Worm (Caenorhabditis elegans) whole organism, L1 larva: ENCODE results near the gene ZK632.2.

Experiments used
- C04F5.9 ChIP-seq: sonication (generic microtip); optimal IDR thresholded peaks from 2 replicates; lab custom pipeline; 2016; ENCODE audit warnings: missing genetic modification characterization, missing compliant biosample characterization
- C16A3.4 ChIP-seq: fragments of 150-350 bp; optimal IDR thresholded peaks from 2 replicates; lab custom pipeline; 2014; ENCODE audit warnings: missing biosample characterization, missing genetic modification characterization
- F16B12.6 ChIP-seq: fragments of 150-350 bp; optimal IDR thresholded peaks from 2 replicates; lab custom pipeline; 2014; ENCODE audit warnings: missing biosample characterization, missing genetic modification characterization
- blmp-1 ChIP-seq: fragments of 150-350 bp; optimal IDR thresholded peaks from 2 replicates; lab custom pipeline; 2014; ENCODE audit warnings: missing biosample characterization, missing genetic modification characterization
- ceh-63 ChIP-seq: fragments of 200-800 bp; sonication (Bioruptor generic); optimal IDR thresholded peaks from 2 replicates; lab custom pipeline; 2018; ENCODE audit warnings: mild to moderate bottlenecking, missing genetic modification characterization, missing compliant biosample characterization
- ceh-82 ChIP-seq, 3 experiments: fragments of 150-350 bp in 1 of 3; sonication (generic microtip) in 2 of 3; optimal IDR thresholded peaks; 2 replicates each; lab custom pipeline; 2014 to 2017; ENCODE audit warnings: missing biosample characterization in 3 of 3, missing genetic modification characterization in 3 of 3
- ceh-88 ChIP-seq: fragments of 200-800 bp; sonication (Bioruptor generic); IDR thresholded peaks from 2 replicates; pipeline ENCODE4 v1.3.6; 2022; ENCODE audit warnings: missing genetic modification characterization, missing compliant biosample characterization
- dpl-1 ChIP-seq, 3 experiments: fragments of 150-350 bp in 2 of 3; sonication (generic microtip) in 1 of 3; optimal IDR thresholded peaks; 2 replicates each; lab custom pipeline; 2014 to 2017; ENCODE audit warnings: missing biosample characterization in 3 of 3, missing genetic modification characterization in 3 of 3, missing genetic modification reagents in 3 of 3
- dsc-1 ChIP-seq: sonication (generic microtip); optimal IDR thresholded peaks from 2 replicates; lab custom pipeline; 2016; ENCODE audit warnings: mild to moderate bottlenecking, missing genetic modification characterization, missing compliant biosample characterization
- efl-1 ChIP-seq, 4 experiments: fragments of 150-350 bp; optimal IDR thresholded peaks in 3 of 4; peaks in 1 of 4; 1 replicate in 1 of 4; 2 replicates in 3 of 4; lab custom pipeline; 2014; ENCODE audit warnings: missing biosample characterization in 2 of 4, missing genetic modification characterization in 2 of 4, missing genetic modification reagents in 2 of 4
- egl-13 ChIP-seq: sonication (generic microtip); optimal IDR thresholded peaks from 2 replicates; lab custom pipeline; 2016; ENCODE audit warnings: missing genotype, missing genetic modification reagents, missing genetic modification characterization, missing compliant biosample characterization
- egl-27 ChIP-seq, 2 experiments: fragments of 150-350 bp in 1 of 2; sonication (generic microtip); optimal IDR thresholded peaks; 3 replicates each; lab custom pipeline; 2017 to 2018; ENCODE audit warnings: missing biosample characterization in 2 of 2, missing genetic modification characterization in 2 of 2, missing genetic modification reagents in 2 of 2
- elt-2 ChIP-seq: sonication (generic microtip); optimal IDR thresholded peaks from 2 replicates; lab custom pipeline; 2016; ENCODE audit warnings: missing genetic modification characterization, mild to moderate bottlenecking, inconsistent platforms, missing compliant biosample characterization, missing genetic modification reagents
- elt-3 ChIP-seq, 6 experiments: fragments of 150-350 bp in 1 of 6; sonication (generic microtip); optimal IDR thresholded peaks; 2 replicates each; lab custom pipeline; 2017 to 2018; ENCODE audit warnings: missing biosample characterization in 6 of 6, missing genetic modification characterization in 6 of 6, inconsistent platforms in 1 of 6
- ets-5 ChIP-seq: fragments of 200-800 bp; sonication (Bioruptor generic); IDR thresholded peaks from 2 replicates; pipeline ENCODE4 v1.3.6; 2022; ENCODE audit warnings: missing genetic modification characterization, missing compliant biosample characterization
- grh-1 ChIP-seq: fragments of 200-800 bp; sonication (Bioruptor generic); IDR thresholded peaks from 2 replicates; pipeline ENCODE4 v1.3.6; 2022; ENCODE audit warnings: missing genetic modification reagents, missing genetic modification characterization, missing compliant biosample characterization
- hlh-17 ChIP-seq: fragments of 200-800 bp; sonication (Bioruptor generic); optimal IDR thresholded peaks from 2 replicates; lab custom pipeline; 2018; ENCODE audit warnings: missing genetic modification characterization, mild to moderate bottlenecking, missing compliant biosample characterization, moderate library complexity, borderline replicate concordance
- hpl-2 ChIP-seq: fragments of 150-350 bp; optimal IDR thresholded peaks from 2 replicates; lab custom pipeline; 2014; ENCODE audit warnings: missing biosample characterization, missing genetic modification reagents, missing genetic modification characterization
- jun-1 ChIP-seq: fragments of 150-350 bp; optimal IDR thresholded peaks from 2 replicates; lab custom pipeline; 2014; ENCODE audit warnings: missing biosample characterization, missing genetic modification reagents, missing genetic modification characterization
- lin-13 ChIP-seq: fragments of 150-350 bp; optimal IDR thresholded peaks from 2 replicates; lab custom pipeline; 2014; ENCODE audit warnings: missing biosample characterization, missing genetic modification reagents, missing genetic modification characterization
- lin-15B ChIP-seq: fragments of 150-350 bp; sonication (generic microtip); optimal IDR thresholded peaks from 3 replicates; lab custom pipeline; 2014; ENCODE audit warnings: missing biosample characterization, missing genetic modification characterization
- lin-35 ChIP-seq, 2 experiments: fragments of 150-350 bp; optimal IDR thresholded peaks; 2 replicates each; lab custom pipeline; 2014; ENCODE audit warnings: missing biosample characterization in 2 of 2, missing genetic modification characterization in 2 of 2, missing genetic modification reagents in 2 of 2
- lsy-2 ChIP-seq, 2 experiments: fragments of 150-350 bp; optimal IDR thresholded peaks; 2 replicates each; lab custom pipeline; 2014; ENCODE audit warnings: missing biosample characterization in 2 of 2, missing genetic modification characterization in 2 of 2
- mab-9 ChIP-seq: fragments of 200-800 bp; sonication (Bioruptor generic); IDR thresholded peaks from 2 replicates; pipeline ENCODE4 v1.3.6; 2022; ENCODE audit warnings: missing genetic modification reagents, missing genetic modification characterization, missing compliant biosample characterization
- mdl-1 ChIP-seq, 2 experiments: fragments of 150-350 bp; optimal IDR thresholded peaks; 2 replicates each; lab custom pipeline; 2014 to 2017; ENCODE audit warnings: missing biosample characterization in 2 of 2, missing genetic modification characterization in 2 of 2, inconsistent platforms in 1 of 2
- mep-1 ChIP-seq: fragments of 150-350 bp; optimal IDR thresholded peaks from 2 replicates; lab custom pipeline; 2014; ENCODE audit warnings: missing biosample characterization, missing genetic modification characterization
- nhr-11 ChIP-seq: fragments of 150-350 bp; optimal IDR thresholded peaks from 2 replicates; lab custom pipeline; 2014; ENCODE audit warnings: missing biosample characterization, missing genetic modification characterization
- nhr-19 ChIP-seq: fragments of 200-800 bp; sonication (Bioruptor generic); conservative IDR thresholded peaks from 2 replicates; pipeline ENCODE4 v1.3.6; 2022; ENCODE audit warnings: missing genetic modification characterization, missing compliant biosample characterization
- nhr-20 ChIP-seq: sonication (generic microtip); optimal IDR thresholded peaks from 2 replicates; lab custom pipeline; 2016; ENCODE audit warnings: mild to moderate bottlenecking, missing genetic modification characterization, missing compliant biosample characterization
- nhr-237 ChIP-seq: fragments of 150-350 bp; optimal IDR thresholded peaks from 2 replicates; lab custom pipeline; 2014; ENCODE audit warnings: missing biosample characterization, missing genetic modification characterization
- nhr-47 ChIP-seq: sonication (generic microtip); optimal IDR thresholded peaks from 2 replicates; lab custom pipeline; 2016; ENCODE audit warnings: mild to moderate bottlenecking, missing genetic modification characterization, moderate library complexity, missing compliant biosample characterization
- nhr-71 ChIP-seq: sonication (generic microtip); optimal IDR thresholded peaks from 2 replicates; lab custom pipeline; 2016; ENCODE audit warnings: mild to moderate bottlenecking, missing genetic modification characterization, moderate library complexity, missing compliant biosample characterization
- nhr-77 ChIP-seq: fragments of 150-350 bp; optimal IDR thresholded peaks from 2 replicates; lab custom pipeline; 2014; ENCODE audit warnings: missing biosample characterization, missing genetic modification characterization
- nhr-84 ChIP-seq: sonication (generic microtip); optimal IDR thresholded peaks from 2 replicates; lab custom pipeline; 2017; ENCODE audit warnings: missing biosample characterization, missing genetic modification characterization
- rnt-1 ChIP-seq: sonication (generic microtip); optimal IDR thresholded peaks from 2 replicates; lab custom pipeline; 2016; ENCODE audit warnings: mild to moderate bottlenecking, missing genetic modification characterization, moderate library complexity, missing compliant biosample characterization
- skn-1 ChIP-seq: fragments of 150-350 bp; optimal IDR thresholded peaks from 2 replicates; lab custom pipeline; 2014; ENCODE audit warnings: missing biosample characterization, missing genetic modification characterization
- snpc-4 ChIP-seq: fragments of 150-350 bp; optimal IDR thresholded peaks from 2 replicates; lab custom pipeline; 2014; ENCODE audit warnings: missing biosample characterization, missing genetic modification characterization
- snu-23 ChIP-seq: sonication (generic microtip); optimal IDR thresholded peaks from 2 replicates; lab custom pipeline; 2016; ENCODE audit warnings: missing genetic modification characterization, missing compliant biosample characterization
- sox-4 ChIP-seq: sonication (generic microtip); optimal IDR thresholded peaks from 2 replicates; lab custom pipeline; 2016; ENCODE audit warnings: missing genetic modification characterization, missing compliant biosample characterization
- sptf-1 ChIP-seq: fragments of 150-350 bp; optimal IDR thresholded peaks from 2 replicates; lab custom pipeline; 2014; ENCODE audit warnings: missing biosample characterization, missing genetic modification characterization
- swsn-7 ChIP-seq: sonication (generic microtip); optimal IDR thresholded peaks from 2 replicates; lab custom pipeline; 2016; ENCODE audit warnings: missing genetic modification characterization, missing compliant biosample characterization
- zip-4 ChIP-seq: fragments of 200-800 bp; sonication (Bioruptor generic); optimal IDR thresholded peaks from 2 replicates; lab custom pipeline; 2018; ENCODE audit warnings: mild to moderate bottlenecking, missing genetic modification characterization, moderate library complexity, missing compliant biosample characterization
- ztf-4 ChIP-seq: fragments of 150-350 bp; optimal IDR thresholded peaks from 2 replicates; lab custom pipeline; 2014; ENCODE audit warnings: missing biosample characterization, missing genetic modification characterization

ZK632.2 gene

DNA sequence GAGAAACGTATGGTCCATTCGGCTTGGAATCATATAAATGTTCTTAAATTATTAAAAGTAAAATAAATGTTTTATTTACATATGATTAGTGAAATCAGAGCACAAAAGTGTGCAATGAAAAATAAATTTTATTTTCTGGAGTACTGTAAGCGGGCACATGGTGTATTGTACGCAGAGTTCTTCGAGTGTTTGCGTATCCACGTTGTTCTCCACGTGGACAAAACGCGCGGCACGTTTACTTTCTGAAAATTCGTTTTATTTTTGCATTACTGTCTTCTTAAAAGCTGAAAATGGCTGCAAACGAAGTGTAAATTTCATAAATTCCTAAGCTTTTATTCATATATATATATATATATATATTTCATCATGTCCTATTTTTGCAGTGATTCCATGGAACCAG lies 33.7 kb downstream of the ZK632.2 start:
- TF ChIP-seq mdl-1 (tag; optimal IDR thresholded peaks at IDR 0.05; lab: Kevin White, UChicago), result no peak

ce11 chrIII:9834888-9835287 lies 36.0 kb downstream of the ZK632.2 start, which contains the start of gene K11H3.8:
K11H3.8 (plus strand) TSS chrIII:9835188.
- TF ChIP-seq ceh-88 (GFP tag; lab: Robert Waterston, UW), result no peak
- no peak for TF ChIP-seq nhr-84 (tag; lab: Kevin White, UChicago)

DNA sequence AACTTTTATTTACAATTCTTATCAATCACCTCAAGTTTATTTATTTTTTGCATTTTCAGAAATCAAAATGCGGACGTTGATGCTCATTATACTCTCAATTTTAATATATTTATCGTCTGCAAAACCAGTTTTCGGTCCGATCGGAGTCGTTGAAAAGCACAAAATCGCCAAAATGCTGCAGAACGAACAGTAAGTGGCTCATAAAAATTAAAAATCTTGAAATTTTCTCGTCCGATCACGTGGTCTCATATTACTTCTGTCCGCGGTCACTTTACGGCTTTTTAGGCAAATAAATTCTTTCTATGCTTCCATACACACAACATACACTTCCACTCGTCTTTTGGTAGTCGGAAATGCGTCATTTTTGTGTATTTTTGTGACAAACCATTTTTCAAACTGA lies 44.8 kb downstream of the ZK632.2 start, which contains the start of gene K11H3.5:
TSS of gene K11H3.5 (plus strand) at position 54 of the 400 bp plus-strand sequence.
- TF ChIP-seq efl-1 (optimal IDR thresholded peaks at IDR 0.05; lab: Kevin White, UChicago) (no peak), efl-1 (GFP tag; optimal IDR thresholded peaks at IDR 0.05 in 1 of 2; lab: Kevin White, UChicago) (peak in 1 of 2 experiments; percentile 64), nhr-11 (tag; lab: Kevin White, UChicago) (no peak), sptf-1 (no peak)

- no peak for TF ChIP-seq nhr-84 (tag; lab: Kevin White, UChicago)
- TF ChIP-seq sox-4 (tag; lab: Kevin White, UChicago), result no peak
- no peak for TF ChIP-seq nhr-19
- TF ChIP-seq snu-23 (GFP tag; lab: Kevin White, UChicago), result no peak
- no peak for TF ChIP-seq egl-27 (tag; optimal IDR thresholded peaks at IDR 0.05; lab: Kevin White, UChicago)
- no peak for TF ChIP-seq zip-4
- no peak for TF ChIP-seq hlh-17 (GFP tag; lab: Kevin White, UChicago)
Measured at ce11 chrIII:9846093-9846492, 47.2 kb downstream of the ZK632.2 start, which contains the start of gene K11H3.2. K11H3.2 (plus strand) TSS chrIII:9846393.

- TF ChIP-seq F16B12.6 (peak; percentile 33), efl-1 (optimal IDR thresholded peaks at IDR 0.05; lab: Kevin White, UChicago) (peak; percentile 52 to 67), efl-1 (GFP tag; optimal IDR thresholded peaks at IDR 0.05 in 1 of 2; lab: Kevin White, UChicago) (peak; percentile 45 to 94), jun-1 (no peak), blmp-1 (tag; lab: Kevin White, UChicago) (no peak), swsn-7 (tag; lab: Kevin White, UChicago) (peak; percentile 4), lin-15B (peak; percentile 9), lin-13 (no peak), elt-2 (no peak), nhr-47 (tag; lab: Kevin White, UChicago) (peak; percentile 17), ceh-88 (GFP tag; lab: Robert Waterston, UW) (no peak), lsy-2 (tag; optimal IDR thresholded peaks at IDR 0.05; lab: Kevin White, UChicago) (peak; percentile 50 to 61), dsc-1 (tag; lab: Kevin White, UChicago) (no peak), dpl-1 (GFP tag; optimal IDR thresholded peaks at IDR 0.05; lab: Kevin White, UChicago) (peak; percentile 33 to 64 (median 39)), ets-5 (GFP tag; lab: Robert Waterston, UW) (no peak), egl-13 (tag; lab: Kevin White, UChicago) (no peak), grh-1 (GFP tag; lab: Robert Waterston, UW) (no peak), snu-23 (GFP tag; lab: Kevin White, UChicago) (peak; percentile 54), snpc-4 (tag; lab: Kevin White, UChicago) (no peak), nhr-20 (tag; lab: Kevin White, UChicago) (peak; percentile 30), mep-1 (tag; lab: Kevin White, UChicago) (peak; percentile 38), zip-4 (no peak), skn-1 (tag; lab: Kevin White, UChicago) (peak; percentile 40), elt-3 (tag; optimal IDR thresholded peaks at IDR 0.05; lab: Kevin White, UChicago) (no peak), C04F5.9 (tag; lab: Kevin White, UChicago) (no peak), egl-27 (tag; optimal IDR thresholded peaks at IDR 0.05; lab: Kevin White, UChicago) (no peak), mdl-1 (tag; optimal IDR thresholded peaks at IDR 0.05; lab: Kevin White, UChicago) (peak in 1 of 2 experiments; percentile 5), hpl-2 (GFP tag; lab: Kevin White, UChicago) (no peak), C16A3.4 (tag; lab: Kevin White, UChicago) (peak; percentile 30), nhr-71 (peak; percentile 46), nhr-77 (tag; lab: Kevin White, UChicago) (no peak), ztf-4 (tag; lab: Kevin White, UChicago) (no peak), lin-35 (GFP tag; optimal IDR thresholded peaks at IDR 0.05; lab: Kevin White, UChicago) (peak; percentile 52 to 61), ceh-82 (tag; optimal IDR thresholded peaks at IDR 0.05; lab: Kevin White, UChicago) (peak in 1 of 3 experiments; percentile 36), nhr-237 (tag; lab: Kevin White, UChicago) (no peak), ceh-63 (no peak), mab-9 (no peak), rnt-1 (peak; percentile 36)
Measured at ce11 chrIII:9848083-9848482, 49.2 kb downstream of the ZK632.2 start, which contains the start of gene mrpl-36. mrpl-36 (minus strand) TSS chrIII:9848116.
